Worm (Caenorhabditis elegans) whole organism, late embryonic: ENCODE results near the gene Y113G7B.27.

ENCODE experiments used
- F13H6.1 ChIP-seq: sonication (generic microtip); optimal IDR thresholded peaks from 2 replicates; lab custom pipeline; 2016; ENCODE audit warnings: missing genetic modification characterization, missing compliant biosample characterization
- K09A11.1 ChIP-seq: sonication (generic microtip); optimal IDR thresholded peaks from 2 replicates; lab custom pipeline; 2017; ENCODE audit warnings: antibody characterized with exemption, mild to moderate bottlenecking, missing genetic modification characterization, missing compliant biosample characterization; ENCODE audit not compliant: insufficient read depth
- ahr-1 ChIP-seq: sonication (generic microtip); optimal IDR thresholded peaks from 2 replicates; lab custom pipeline; 2016; ENCODE audit warnings: missing genetic modification characterization, missing compliant biosample characterization
- ama-1 ChIP-seq: fragments of 150-350 bp; optimal IDR thresholded peaks from 2 replicates; lab custom pipeline; 2014
- ceh-18 ChIP-seq: sonication (generic microtip); optimal IDR thresholded peaks from 2 replicates; lab custom pipeline; 2016; ENCODE audit warnings: missing genetic modification characterization, missing compliant biosample characterization
- ceh-19 ChIP-seq: fragments of 200-800 bp; sonication (Bioruptor generic); optimal IDR thresholded peaks from 2 replicates; lab custom pipeline; 2018; ENCODE audit warnings: mild to moderate bottlenecking, missing genetic modification characterization, missing compliant biosample characterization
- ceh-2 ChIP-seq: sonication (generic microtip); optimal IDR thresholded peaks from 2 replicates; lab custom pipeline; 2016; ENCODE audit warnings: missing genotype, missing genetic modification characterization, missing compliant biosample characterization
- ceh-22 ChIP-seq: sonication (generic microtip); optimal IDR thresholded peaks from 2 replicates; lab custom pipeline; 2017; ENCODE audit warnings: missing biosample characterization, missing genetic modification characterization
- ceh-24 ChIP-seq: sonication (generic microtip); optimal IDR thresholded peaks from 2 replicates; lab custom pipeline; 2016; ENCODE audit warnings: mild to moderate bottlenecking, missing genetic modification characterization, missing compliant biosample characterization
- ceh-31 ChIP-seq: sonication (generic microtip); optimal IDR thresholded peaks from 2 replicates; lab custom pipeline; 2016; ENCODE audit warnings: missing genetic modification characterization, missing compliant biosample characterization
- ceh-45 ChIP-seq: fragments of 200-800 bp; sonication (Bioruptor generic); IDR thresholded peaks from 2 replicates; pipeline ENCODE4 v1.3.6; 2022; ENCODE audit warnings: missing genetic modification reagents, missing genetic modification characterization, missing compliant biosample characterization
- ceh-48 ChIP-seq: sonication (generic microtip); optimal IDR thresholded peaks from 2 replicates; lab custom pipeline; 2016; ENCODE audit warnings: missing genetic modification characterization, inconsistent platforms, missing compliant biosample characterization
- ceh-9 ChIP-seq: sonication (generic microtip); optimal IDR thresholded peaks from 2 replicates; lab custom pipeline; 2016; ENCODE audit warnings: mild to moderate bottlenecking, missing genetic modification characterization, inconsistent platforms, missing compliant biosample characterization
- che-1 ChIP-seq: sonication (generic microtip); optimal IDR thresholded peaks from 2 replicates; lab custom pipeline; 2016; ENCODE audit warnings: mild to moderate bottlenecking, missing genetic modification characterization, missing compliant biosample characterization
- dmd-4 ChIP-seq: sonication (generic microtip); optimal IDR thresholded peaks from 2 replicates; lab custom pipeline; 2016; ENCODE audit warnings: borderline replicate concordance, missing genetic modification characterization, missing compliant biosample characterization
- elt-2 ChIP-seq: sonication (generic microtip); optimal IDR thresholded peaks from 2 replicates; lab custom pipeline; 2016; ENCODE audit warnings: missing genetic modification reagents, missing genetic modification characterization, missing compliant biosample characterization
- elt-4 ChIP-seq: sonication (generic microtip); optimal IDR thresholded peaks from 2 replicates; lab custom pipeline; 2016; ENCODE audit warnings: missing genetic modification characterization, missing compliant biosample characterization
- fkh-10 ChIP-seq: fragments of 150-350 bp; optimal IDR thresholded peaks from 2 replicates; lab custom pipeline; 2014; ENCODE audit warnings: missing biosample characterization, missing genetic modification reagents, missing genetic modification characterization
- fkh-6 ChIP-seq: sonication (generic microtip); optimal IDR thresholded peaks from 2 replicates; lab custom pipeline; 2016; ENCODE audit warnings: missing genetic modification characterization, missing compliant biosample characterization
- gmeb-2 ChIP-seq: sonication (generic microtip); optimal IDR thresholded peaks from 2 replicates; lab custom pipeline; 2016; ENCODE audit warnings: missing genetic modification characterization, inconsistent platforms, missing compliant biosample characterization
- hlh-15 ChIP-seq: sonication (generic microtip); optimal IDR thresholded peaks from 2 replicates; lab custom pipeline; 2016; ENCODE audit warnings: missing genetic modification characterization, missing compliant biosample characterization
- hlh-30 ChIP-seq: sonication (generic microtip); optimal IDR thresholded peaks from 2 replicates; lab custom pipeline; 2017; ENCODE audit warnings: antibody characterized with exemption, missing genetic modification characterization, missing compliant biosample characterization; ENCODE audit not compliant: insufficient read depth
- hlh-8 ChIP-seq: sonication (generic microtip); optimal IDR thresholded peaks from 2 replicates; lab custom pipeline; 2016; ENCODE audit warnings: missing genotype, missing genetic modification characterization, missing compliant biosample characterization
- lim-6 ChIP-seq: sonication (generic microtip); optimal IDR thresholded peaks from 2 replicates; lab custom pipeline; 2016; ENCODE audit warnings: missing genetic modification characterization, missing compliant biosample characterization
- lin-11 ChIP-seq: fragments of 200-800 bp; sonication (Bioruptor generic); optimal IDR thresholded peaks from 2 replicates; lab custom pipeline; 2018; ENCODE audit warnings: mild to moderate bottlenecking, missing genetic modification characterization, missing compliant biosample characterization
- mec-3 ChIP-seq: sonication (generic microtip); optimal IDR thresholded peaks from 2 replicates; lab custom pipeline; 2016; ENCODE audit warnings: borderline replicate concordance, missing genetic modification characterization, missing compliant biosample characterization
- nfya-1 ChIP-seq: sonication (generic microtip); optimal IDR thresholded peaks from 2 replicates; lab custom pipeline; 2017; ENCODE audit warnings: missing genetic modification characterization, mild to moderate bottlenecking, missing compliant biosample characterization, antibody characterized with exemption, moderate library complexity
- npax-4 ChIP-seq: sonication (generic microtip); optimal IDR thresholded peaks from 2 replicates; lab custom pipeline; 2016; ENCODE audit warnings: missing genetic modification characterization, missing compliant biosample characterization
- pax-1 ChIP-seq: fragments of 150-350 bp; optimal IDR thresholded peaks from 2 replicates; lab custom pipeline; 2014; ENCODE audit warnings: missing biosample characterization, missing genetic modification characterization
- pros-1 ChIP-seq: fragments of 150-350 bp; optimal IDR thresholded peaks from 2 replicates; lab custom pipeline; 2014; ENCODE audit warnings: missing biosample characterization, missing genetic modification reagents, missing genetic modification characterization
- ref-2 ChIP-seq: sonication (generic microtip); optimal IDR thresholded peaks from 2 replicates; lab custom pipeline; 2016; ENCODE audit warnings: missing genetic modification characterization, missing compliant biosample characterization
- rnt-1 ChIP-seq: sonication (generic microtip); optimal IDR thresholded peaks from 2 replicates; lab custom pipeline; 2016; ENCODE audit warnings: missing genetic modification characterization, missing compliant biosample characterization
- sdc-2 ChIP-seq: sonication (generic microtip); optimal IDR thresholded peaks from 2 replicates; lab custom pipeline; 2016; ENCODE audit warnings: missing genotype, missing genetic modification characterization, missing compliant biosample characterization
- sox-2 ChIP-seq: fragments of 200-800 bp; sonication (Bioruptor generic); IDR thresholded peaks from 2 replicates; pipeline ENCODE4 v1.3.6; 2022; ENCODE audit warnings: missing genetic modification reagents, missing genetic modification characterization, missing compliant biosample characterization
- sox-4 ChIP-seq: sonication (generic microtip); optimal IDR thresholded peaks from 2 replicates; lab custom pipeline; 2017; ENCODE audit warnings: mild to moderate bottlenecking, missing genetic modification characterization, inconsistent platforms, missing compliant biosample characterization
- tbx-2 ChIP-seq: sonication (generic microtip); optimal IDR thresholded peaks from 2 replicates; lab custom pipeline; 2016; ENCODE audit warnings: missing genetic modification characterization, missing compliant biosample characterization
- tbx-7 ChIP-seq: sonication (generic microtip); optimal IDR thresholded peaks from 2 replicates; lab custom pipeline; 2016; ENCODE audit warnings: missing genotype, missing genetic modification characterization, missing compliant biosample characterization
- unc-86 ChIP-seq: sonication (generic microtip); optimal IDR thresholded peaks from 2 replicates; lab custom pipeline; 2016; ENCODE audit warnings: missing genetic modification characterization, missing compliant biosample characterization
- ztf-16 ChIP-seq: sonication (generic microtip); optimal IDR thresholded peaks from 2 replicates; lab custom pipeline; 2017; ENCODE audit warnings: missing genetic modification characterization, missing compliant biosample characterization

The Y113G7B.27 gene

DNA sequence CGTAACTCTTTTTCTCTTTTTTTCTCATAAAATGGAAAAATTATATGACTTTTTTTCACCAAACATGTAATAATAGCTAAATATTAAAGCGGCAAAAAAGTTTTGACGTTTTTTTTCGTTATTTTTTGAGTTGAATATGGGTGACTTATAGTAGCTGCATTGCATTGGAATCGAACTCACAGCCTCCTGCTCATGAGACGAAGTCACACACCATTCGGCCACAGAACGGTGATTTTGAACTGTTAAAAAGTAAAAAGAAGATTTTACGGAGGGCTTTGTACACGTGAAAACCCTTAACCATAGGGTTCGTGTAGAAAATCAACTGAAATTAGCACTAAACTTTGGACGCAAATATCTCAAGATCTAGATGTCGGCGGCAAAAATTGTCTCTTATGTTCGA, 40.8 kb upstream of the Y113G7B.27 start:
- no peak for TF ChIP-seq sdc-2 (tag; lab: Kevin White, UChicago)
- no peak for TF ChIP-seq elt-4 (tag; lab: Kevin White, UChicago)
- TF ChIP-seq hlh-30 (tag; lab: Kevin White, UChicago), result no peak
- TF ChIP-seq ceh-24, result no peak
- TF ChIP-seq F13H6.1 (tag; lab: Kevin White, UChicago), result no peak
- TF ChIP-seq unc-86 (tag; lab: Kevin White, UChicago), result no peak
- TF ChIP-seq rnt-1 (tag; lab: Kevin White, UChicago), result no peak
- TF ChIP-seq npax-4, result no peak
- TF ChIP-seq ref-2, result no peak
- no peak for TF ChIP-seq K09A11.1 (tag; lab: Kevin White, UChicago)
- TF ChIP-seq ahr-1 (tag; lab: Kevin White, UChicago), result no peak
- TF ChIP-seq ceh-9, result no peak
- TF ChIP-seq lin-11 (tag; lab: Kevin White, UChicago), result no peak
- TF ChIP-seq ama-1, result no peak
- no peak for TF ChIP-seq elt-2 (tag; lab: Kevin White, UChicago)
- no peak for TF ChIP-seq ceh-22 (tag; lab: Kevin White, UChicago)
- TF ChIP-seq fkh-6, result no peak
- TF ChIP-seq nfya-1 (tag; lab: Kevin White, UChicago), result no peak

DNA sequence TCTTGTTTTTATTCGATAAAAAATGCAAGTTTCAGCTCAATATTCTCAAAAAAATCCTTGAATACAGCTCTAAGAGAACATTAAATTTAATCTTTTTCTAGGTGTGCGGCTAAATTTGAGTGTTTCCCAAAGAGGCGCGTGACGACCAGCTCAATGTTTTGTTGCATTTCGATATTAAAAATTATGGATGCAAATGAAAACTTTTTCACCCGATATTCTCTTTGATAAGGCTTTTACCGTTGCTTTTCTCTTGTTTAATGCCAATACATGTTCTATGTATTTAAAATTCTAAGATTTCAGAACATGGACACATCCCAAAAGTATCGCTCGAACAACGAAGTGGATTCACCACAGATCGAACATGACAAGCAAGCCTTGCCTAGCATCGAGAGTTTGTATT, 34.4 kb upstream of the Y113G7B.27 start, which contains the start of gene F19B2.6:
F19B2.6 (plus strand) TSS at position 301 of the 400 bp plus-strand sequence.
- TF ChIP-seq sox-4 (tag; lab: Kevin White, UChicago), result no peak
- no peak for TF ChIP-seq elt-2 (tag; lab: Kevin White, UChicago)
- no peak for TF ChIP-seq ceh-22 (tag; lab: Kevin White, UChicago)
- TF ChIP-seq ceh-18, result no peak
- no peak for TF ChIP-seq ceh-31 (tag; lab: Kevin White, UChicago)
- TF ChIP-seq lim-6, result no peak
- no peak for TF ChIP-seq tbx-2 (tag; lab: Kevin White, UChicago)
- no peak for TF ChIP-seq sdc-2 (tag; lab: Kevin White, UChicago)
- TF ChIP-seq ceh-48, result no peak
- TF ChIP-seq che-1, result no peak
- no peak for TF ChIP-seq mec-3
- no peak for TF ChIP-seq tbx-7 (tag; lab: Kevin White, UChicago)
- TF ChIP-seq hlh-30 (tag; lab: Kevin White, UChicago), result no peak
- TF ChIP-seq ceh-24, result no peak
- no peak for TF ChIP-seq ceh-19
- no peak for TF ChIP-seq F13H6.1 (tag; lab: Kevin White, UChicago)
- TF ChIP-seq ceh-2 (tag; lab: Kevin White, UChicago), result no peak
- no peak for TF ChIP-seq fkh-10 (GFP tag; lab: Kevin White, UChicago)
- TF ChIP-seq rnt-1 (tag; lab: Kevin White, UChicago), result no peak

DNA sequence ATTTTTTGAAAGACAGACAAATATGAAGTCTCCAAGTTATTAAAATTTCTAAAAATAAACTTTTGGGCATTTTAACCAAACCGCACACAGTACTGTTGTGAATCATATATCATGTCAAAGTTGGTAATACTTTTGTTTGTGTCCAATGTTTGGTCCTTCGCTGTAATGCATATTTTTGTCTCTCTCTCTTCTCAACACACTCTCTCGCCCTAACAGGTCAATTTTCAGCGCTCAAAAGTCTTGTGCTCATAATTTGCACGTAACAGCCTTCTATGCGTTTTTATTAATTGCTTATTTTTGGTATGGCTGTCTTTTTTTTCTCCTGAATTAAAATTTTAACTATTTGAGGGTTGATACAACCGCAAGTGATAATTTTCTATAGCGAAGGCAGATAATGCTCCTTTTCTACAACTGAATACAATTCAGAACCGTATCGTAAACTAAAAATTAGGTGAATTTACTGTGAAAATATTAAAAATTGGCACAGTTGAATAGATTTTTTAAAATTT, 30.8 kb upstream of the Y113G7B.27 start:
- TF ChIP-seq ceh-22 (tag; lab: Kevin White, UChicago) (no peak), unc-86 (tag; lab: Kevin White, UChicago) (no peak), ztf-16 (tag; lab: Kevin White, UChicago) (no peak), ceh-45 (GFP tag; lab: Robert Waterston, UW) (no peak), sox-2 (GFP tag; lab: Robert Waterston, UW) (no peak), ama-1 (no peak), pax-1 (no peak), hlh-15 (tag; lab: Kevin White, UChicago) (no peak), dmd-4 (tag; lab: Kevin White, UChicago) (no peak), hlh-8 (tag; lab: Kevin White, UChicago) (no peak), gmeb-2 (tag; lab: Kevin White, UChicago) (no peak), pros-1 (tag; lab: Kevin White, UChicago) (no peak)
- TF ChIP-seq, all 69 proteins: peak for 0
